Worm (Caenorhabditis elegans) whole organism, L1 larva: ENCODE results near the gene dgn-2.

ENCODE experiments used
- C16A3.4 ChIP-seq: fragments of 150-350 bp; optimal IDR thresholded peaks from 2 replicates; lab custom pipeline; 2014; ENCODE audit warnings: missing biosample characterization, missing genetic modification characterization
- aly-2 ChIP-seq: fragments of 150-350 bp; optimal IDR thresholded peaks from 2 replicates; lab custom pipeline; 2014; ENCODE audit warnings: missing biosample characterization, missing genetic modification characterization
- ceh-63 ChIP-seq: fragments of 200-800 bp; sonication (Bioruptor generic); optimal IDR thresholded peaks from 2 replicates; lab custom pipeline; 2018; ENCODE audit warnings: mild to moderate bottlenecking, missing genetic modification characterization, missing compliant biosample characterization
- ceh-82 ChIP-seq, 3 experiments: fragments of 150-350 bp in 1 of 3; sonication (generic microtip) in 2 of 3; optimal IDR thresholded peaks; 2 replicates each; lab custom pipeline; 2014 to 2017; ENCODE audit warnings: missing biosample characterization in 3 of 3, missing genetic modification characterization in 3 of 3
- fos-1 ChIP-seq: fragments of 150-350 bp; optimal IDR thresholded peaks from 2 replicates; lab custom pipeline; 2014; ENCODE audit warnings: missing biosample characterization, missing genetic modification characterization
- lin-15B ChIP-seq: fragments of 150-350 bp; sonication (generic microtip); optimal IDR thresholded peaks from 3 replicates; lab custom pipeline; 2014; ENCODE audit warnings: missing biosample characterization, missing genetic modification characterization
- mef-2 ChIP-seq: fragments of 150-350 bp; optimal IDR thresholded peaks from 2 replicates; lab custom pipeline; 2014; ENCODE audit warnings: missing biosample characterization, missing genetic modification characterization
- pqm-1 ChIP-seq: sonication (generic microtip); optimal IDR thresholded peaks from 3 replicates; lab custom pipeline; 2017; ENCODE audit warnings: missing biosample characterization, missing genetic modification characterization
- snpc-4 ChIP-seq: fragments of 150-350 bp; optimal IDR thresholded peaks from 2 replicates; lab custom pipeline; 2014; ENCODE audit warnings: missing biosample characterization, missing genetic modification characterization
- swsn-7 ChIP-seq: sonication (generic microtip); optimal IDR thresholded peaks from 2 replicates; lab custom pipeline; 2016; ENCODE audit warnings: missing genetic modification characterization, missing compliant biosample characterization
- tbx-2 ChIP-seq: sonication (generic microtip); optimal IDR thresholded peaks from 2 replicates; lab custom pipeline; 2016; ENCODE audit warnings: missing genetic modification characterization, missing compliant biosample characterization
- unc-130 ChIP-seq: fragments of 150-350 bp; optimal IDR thresholded peaks from 2 replicates; lab custom pipeline; 2017; ENCODE audit warnings: missing biosample characterization, missing genetic modification characterization, inconsistent platforms
- zag-1 ChIP-seq: fragments of 150-350 bp; optimal IDR thresholded peaks from 2 replicates; lab custom pipeline; 2014; ENCODE audit warnings: missing biosample characterization, missing genetic modification characterization
- ztf-11 ChIP-seq, 2 experiments: sonication (generic microtip); optimal IDR thresholded peaks; 2 replicates each; lab custom pipeline; 2016 to 2017; ENCODE audit warnings: missing genetic modification characterization in 2 of 2, missing biosample characterization in 1 of 2, missing compliant biosample characterization in 1 of 2

ce11 chrX:1384538-1384937 is 17.2 kb upstream of the dgn-2 start, which contains the start of gene F56C3.8:
- no peak for TF ChIP-seq unc-130 (tag; lab: Kevin White, UChicago)
- no peak for TF ChIP-seq zag-1
- TF ChIP-seq aly-2 (tag; lab: Kevin White, UChicago) = no peak
- TF ChIP-seq snpc-4 (tag; lab: Kevin White, UChicago) = no peak
- no peak for TF ChIP-seq mef-2 (tag; lab: Kevin White, UChicago)
- TF ChIP-seq pqm-1 (tag; lab: Kevin White, UChicago) = no peak
- no peak for TF ChIP-seq fos-1 (tag; lab: Kevin White, UChicago)
- no peak for TF ChIP-seq lin-15B (tag; lab: Kevin White, UChicago)
- TF ChIP-seq swsn-7 (tag; lab: Kevin White, UChicago) = no peak
- no peak for TF ChIP-seq ceh-63 (GFP tag; lab: Kevin White, UChicago)
- TF ChIP-seq C16A3.4 (tag; lab: Kevin White, UChicago) = no peak
- TF ChIP-seq tbx-2 (tag; lab: Kevin White, UChicago) = no peak
- TF ChIP-seq ztf-11 (tag; optimal IDR thresholded peaks at IDR 0.05; lab: Kevin White, UChicago) = no peak
- TF ChIP-seq ceh-82 (tag; optimal IDR thresholded peaks at IDR 0.05; lab: Kevin White, UChicago) = no peak
